Worm (Caenorhabditis elegans) whole organism, L2 larva: ENCODE measurements around the gene yif-1.
A peak's percentile ranks its signal among the peaks of the same experiment; 100 is the strongest.

ENCODE experiments used
- C34F6.9 ChIP-seq: fragments of 150-350 bp; optimal IDR thresholded peaks from 2 replicates; lab custom pipeline; 2014; ENCODE audit warnings: missing biosample characterization, missing genetic modification characterization
- F13H6.1 ChIP-seq: sonication (generic microtip); optimal IDR thresholded peaks from 2 replicates; lab custom pipeline; 2016; ENCODE audit warnings: missing genetic modification characterization, missing compliant biosample characterization
- R02D3.7 ChIP-seq: fragments of 150-350 bp; optimal IDR thresholded peaks from 2 replicates; lab custom pipeline; 2014; ENCODE audit warnings: missing biosample characterization, missing genetic modification characterization
- Y55F3AM.14 ChIP-seq: fragments of 200-800 bp; sonication (Bioruptor generic); optimal IDR thresholded peaks from 2 replicates; lab custom pipeline; 2018; ENCODE audit warnings: mild to moderate bottlenecking, missing genetic modification characterization, missing compliant biosample characterization
- ZK546.5 ChIP-seq: sonication (generic microtip); optimal IDR thresholded peaks from 2 replicates; lab custom pipeline; 2017; ENCODE audit warnings: missing biosample characterization, missing genetic modification characterization
- alr-1 ChIP-seq: fragments of 150-350 bp; optimal IDR thresholded peaks from 2 replicates; lab custom pipeline; 2014; ENCODE audit warnings: missing biosample characterization, missing genetic modification characterization
- aly-2 ChIP-seq: fragments of 150-350 bp; optimal IDR thresholded peaks from 2 replicates; lab custom pipeline; 2014; ENCODE audit warnings: missing biosample characterization, missing genetic modification characterization
- ama-1 ChIP-seq: fragments of 150-350 bp; optimal IDR thresholded peaks from 2 replicates; lab custom pipeline; 2018; ENCODE audit warnings: inconsistent platforms
- blmp-1 ChIP-seq: sonication (generic microtip); optimal IDR thresholded peaks from 2 replicates; lab custom pipeline; 2017; ENCODE audit warnings: missing genetic modification characterization, mild to moderate bottlenecking, missing compliant biosample characterization, antibody characterized with exemption, moderate library complexity; ENCODE audit not compliant: insufficient read depth
- ceh-16 ChIP-seq: fragments of 150-350 bp; optimal IDR thresholded peaks from 2 replicates; lab custom pipeline; 2014; ENCODE audit warnings: missing biosample characterization, missing genetic modification characterization
- ceh-82 ChIP-seq: fragments of 150-350 bp; optimal IDR thresholded peaks from 2 replicates; lab custom pipeline; 2014; ENCODE audit warnings: missing biosample characterization, missing genetic modification characterization
- crh-2 ChIP-seq: sonication (generic microtip); optimal IDR thresholded peaks from 2 replicates; lab custom pipeline; 2017; ENCODE audit warnings: missing biosample characterization, missing genetic modification characterization
- dmd-4 ChIP-seq: sonication (generic microtip); optimal IDR thresholded peaks from 2 replicates; lab custom pipeline; 2017; ENCODE audit warnings: missing biosample characterization, missing genetic modification characterization
- egl-27 ChIP-seq: sonication (generic microtip); optimal IDR thresholded peaks from 3 replicates; lab custom pipeline; 2017; ENCODE audit warnings: missing biosample characterization, missing genetic modification reagents, missing genetic modification characterization
- elt-3 ChIP-seq: sonication (generic microtip); optimal IDR thresholded peaks from 2 replicates; lab custom pipeline; 2017; ENCODE audit warnings: missing biosample characterization, missing genetic modification characterization
- fos-1 ChIP-seq: fragments of 150-350 bp; optimal IDR thresholded peaks from 2 replicates; lab custom pipeline; 2014; ENCODE audit warnings: missing biosample characterization, missing genetic modification characterization
- gmeb-1 ChIP-seq: fragments of 150-350 bp; optimal IDR thresholded peaks from 2 replicates; lab custom pipeline; 2014; ENCODE audit warnings: missing biosample characterization, missing genetic modification characterization
- lin-11 ChIP-seq: fragments of 150-350 bp; sonication (generic microtip); optimal IDR thresholded peaks from 2 replicates; lab custom pipeline; 2014; ENCODE audit warnings: missing biosample characterization, missing genetic modification characterization, inconsistent platforms, mixed read lengths
- lin-13 ChIP-seq: fragments of 150-350 bp; optimal IDR thresholded peaks from 2 replicates; lab custom pipeline; 2014; ENCODE audit warnings: missing biosample characterization, missing genetic modification reagents, missing genetic modification characterization
- lin-39 ChIP-seq: fragments of 150-350 bp; optimal IDR thresholded peaks from 2 replicates; lab custom pipeline; 2014; ENCODE audit warnings: missing biosample characterization, missing genetic modification reagents, missing genetic modification characterization
- mab-5 ChIP-seq: fragments of 150-350 bp; optimal IDR thresholded peaks from 2 replicates; lab custom pipeline; 2014; ENCODE audit warnings: missing biosample characterization, missing genetic modification characterization
- nhr-10 ChIP-seq: sonication (generic microtip); optimal IDR thresholded peaks from 2 replicates; lab custom pipeline; 2017; ENCODE audit warnings: missing biosample characterization, missing genetic modification characterization
- nhr-129 ChIP-seq: fragments of 150-350 bp; optimal IDR thresholded peaks from 2 replicates; lab custom pipeline; 2014; ENCODE audit warnings: missing biosample characterization, missing genetic modification characterization
- nhr-237 ChIP-seq: fragments of 150-350 bp; optimal IDR thresholded peaks from 2 replicates; lab custom pipeline; 2014; ENCODE audit warnings: missing biosample characterization, missing genetic modification characterization
- nhr-6 ChIP-seq: fragments of 150-350 bp; optimal IDR thresholded peaks from 2 replicates; lab custom pipeline; 2014; ENCODE audit warnings: missing biosample characterization, missing genetic modification characterization
- peb-1 ChIP-seq: fragments of 150-350 bp; optimal IDR thresholded peaks from 2 replicates; lab custom pipeline; 2014; ENCODE audit warnings: missing biosample characterization, missing genetic modification characterization
- sem-4 ChIP-seq: fragments of 150-350 bp; optimal IDR thresholded peaks from 2 replicates; lab custom pipeline; 2014; ENCODE audit warnings: missing biosample characterization, missing genetic modification reagents, missing genetic modification characterization
- skn-1 ChIP-seq: sonication (generic microtip); optimal IDR thresholded peaks from 2 replicates; lab custom pipeline; 2017; ENCODE audit warnings: missing biosample characterization, missing genetic modification characterization
- snpc-4 ChIP-seq: fragments of 150-350 bp; optimal IDR thresholded peaks from 2 replicates; lab custom pipeline; 2014; ENCODE audit warnings: missing biosample characterization, missing genetic modification characterization
- unc-39 ChIP-seq: fragments of 150-350 bp; optimal IDR thresholded peaks from 2 replicates; lab custom pipeline; 2014; ENCODE audit warnings: missing biosample characterization, missing genetic modification characterization
- unc-55 ChIP-seq: fragments of 150-350 bp; sonication (generic microtip); optimal IDR thresholded peaks from 3 replicates; lab custom pipeline; 2014; ENCODE audit warnings: missing biosample characterization, missing genetic modification reagents, missing genetic modification characterization
- unc-62 ChIP-seq: fragments of 150-350 bp; optimal IDR thresholded peaks from 2 replicates; lab custom pipeline; 2014; ENCODE audit warnings: missing biosample characterization, missing genetic modification reagents, missing genetic modification characterization
- zag-1 ChIP-seq: fragments of 150-350 bp; optimal IDR thresholded peaks from 2 replicates; lab custom pipeline; 2014; ENCODE audit warnings: missing biosample characterization, missing genetic modification characterization
- ztf-11 ChIP-seq: sonication (generic microtip); optimal IDR thresholded peaks from 2 replicates; lab custom pipeline; 2017; ENCODE audit warnings: missing biosample characterization, missing genetic modification characterization
- ztf-4 ChIP-seq: fragments of 150-350 bp; optimal IDR thresholded peaks from 2 replicates; lab custom pipeline; 2014; ENCODE audit warnings: missing biosample characterization, missing genetic modification characterization

Gene yif-1

ce11 chrV:10072721-10073120 lies 18.0 kb upstream of the yif-1 start:
- TF ChIP-seq peb-1 (tag; lab: Kevin White, UChicago) (no peak), lin-39 (tag; lab: Kevin White, UChicago) (no peak), aly-2 (tag; lab: Kevin White, UChicago) (no peak), F13H6.1 (tag; lab: Kevin White, UChicago) (no peak), nhr-237 (no peak), ZK546.5 (no peak), Y55F3AM.14 (no peak), gmeb-1 (no peak), ama-1 (lab: Kevin White, UChicago) (no peak), fos-1 (tag; lab: Kevin White, UChicago) (no peak), egl-27 (tag; lab: Kevin White, UChicago) (no peak), nhr-10 (tag; lab: Kevin White, UChicago) (no peak), lin-11 (tag; lab: Kevin White, UChicago) (no peak)
- TF ChIP-seq, all 48 proteins: peak for 0

- TF ChIP-seq nhr-129 (tag; lab: Kevin White, UChicago) (no peak), F13H6.1 (tag; lab: Kevin White, UChicago) (no peak), mab-5 (tag; lab: Kevin White, UChicago) (no peak), dmd-4 (tag; lab: Kevin White, UChicago) (no peak), elt-3 (tag; lab: Kevin White, UChicago) (no peak), zag-1 (tag; lab: Kevin White, UChicago) (no peak), gmeb-1 (no peak), Y55F3AM.14 (no peak), unc-39 (tag; lab: Kevin White, UChicago) (no peak), skn-1 (tag; lab: Kevin White, UChicago) (no peak), snpc-4 (tag; lab: Kevin White, UChicago) (no peak), ceh-82 (tag; lab: Kevin White, UChicago) (no peak), ztf-11 (no peak), unc-55 (GFP tag; lab: Kevin White, UChicago) (no peak), blmp-1 (no peak), ceh-16 (tag; lab: Kevin White, UChicago) (no peak)
Observed at ce11 chrV:10070541-10070940, 15.8 kb upstream of the yif-1 start, which contains the start of gene nhr-192. TSS of gene nhr-192 (minus strand) at chrV:10070641.

- TF ChIP-seq unc-62 (GFP tag; lab: Kevin White, UChicago) (no peak), mab-5 (tag; lab: Kevin White, UChicago) (no peak), sem-4 (tag; lab: Kevin White, UChicago) (no peak), lin-13 (no peak), peb-1 (tag; lab: Kevin White, UChicago) (no peak), nhr-6 (tag; lab: Kevin White, UChicago) (no peak)
- TF ChIP-seq, all 48 proteins: peak for 0
Observed at ce11 chrV:10066769-10067168, 12.1 kb upstream of the yif-1 start, which contains the start of gene npr-39. TSS of gene npr-39 (plus strand) at chrV:10067069.

ce11 chrV:10065679-10066078 lies 11.0 kb upstream of the yif-1 start:
- TF ChIP-seq nhr-10 (tag; lab: Kevin White, UChicago) (no peak), crh-2 (no peak), R02D3.7 (tag; lab: Kevin White, UChicago) (no peak), peb-1 (tag; lab: Kevin White, UChicago) (no peak)

- TF ChIP-seq alr-1 (tag; lab: Kevin White, UChicago) (no peak), gmeb-1 (no peak)
- TF ChIP-seq, all 48 proteins: peak for 0
Observed at ce11 chrV:10064221-10064620, 9.5 kb upstream of the yif-1 start, which contains the start of gene fipr-13. TSS of gene fipr-13 (plus strand) at chrV:10064521.

ce11 chrV:10060039-10060438 lies 5.3 kb upstream of the yif-1 start:
- TF ChIP-seq C34F6.9 (tag; lab: Kevin White, UChicago) = peak; percentile 9
- TF ChIP-seq nhr-129 (tag; lab: Kevin White, UChicago) = peak; percentile 6
- TF ChIP-seq ztf-4 (tag; lab: Kevin White, UChicago) = no peak
- TF ChIP-seq, all 48 proteins: peak for 2
